Worm (Caenorhabditis elegans) whole organism, L2 larva: ENCODE results near the gene mrps-18C.

ENCODE experiments used
- F13H6.1 ChIP-seq: sonication (generic microtip); optimal IDR thresholded peaks from 2 replicates; lab custom pipeline; 2016; ENCODE audit warnings: missing genetic modification characterization, missing compliant biosample characterization
- R02D3.7 ChIP-seq: fragments of 150-350 bp; optimal IDR thresholded peaks from 2 replicates; lab custom pipeline; 2014; ENCODE audit warnings: missing biosample characterization, missing genetic modification characterization
- Y55F3AM.14 ChIP-seq: fragments of 200-800 bp; sonication (Bioruptor generic); optimal IDR thresholded peaks from 2 replicates; lab custom pipeline; 2018; ENCODE audit warnings: mild to moderate bottlenecking, missing genetic modification characterization, missing compliant biosample characterization
- ZK546.5 ChIP-seq: sonication (generic microtip); optimal IDR thresholded peaks from 2 replicates; lab custom pipeline; 2017; ENCODE audit warnings: missing biosample characterization, missing genetic modification characterization
- aly-2 ChIP-seq: fragments of 150-350 bp; optimal IDR thresholded peaks from 2 replicates; lab custom pipeline; 2014; ENCODE audit warnings: missing biosample characterization, missing genetic modification characterization
- ama-1 ChIP-seq: fragments of 150-350 bp; optimal IDR thresholded peaks from 2 replicates; lab custom pipeline; 2018; ENCODE audit warnings: inconsistent platforms
- blmp-1 ChIP-seq: sonication (generic microtip); optimal IDR thresholded peaks from 2 replicates; lab custom pipeline; 2017; ENCODE audit warnings: missing genetic modification characterization, mild to moderate bottlenecking, missing compliant biosample characterization, antibody characterized with exemption, moderate library complexity; ENCODE audit not compliant: insufficient read depth
- ceh-16 ChIP-seq: fragments of 150-350 bp; optimal IDR thresholded peaks from 2 replicates; lab custom pipeline; 2014; ENCODE audit warnings: missing biosample characterization, missing genetic modification characterization
- ceh-82 ChIP-seq: fragments of 150-350 bp; optimal IDR thresholded peaks from 2 replicates; lab custom pipeline; 2014; ENCODE audit warnings: missing biosample characterization, missing genetic modification characterization
- crh-2 ChIP-seq: sonication (generic microtip); optimal IDR thresholded peaks from 2 replicates; lab custom pipeline; 2017; ENCODE audit warnings: missing biosample characterization, missing genetic modification characterization
- dmd-4 ChIP-seq: sonication (generic microtip); optimal IDR thresholded peaks from 2 replicates; lab custom pipeline; 2017; ENCODE audit warnings: missing biosample characterization, missing genetic modification characterization
- elt-1 ChIP-seq: fragments of 150-350 bp; optimal IDR thresholded peaks from 2 replicates; lab custom pipeline; 2014; ENCODE audit warnings: missing biosample characterization, missing genetic modification characterization
- fos-1 ChIP-seq: fragments of 150-350 bp; optimal IDR thresholded peaks from 2 replicates; lab custom pipeline; 2014; ENCODE audit warnings: missing biosample characterization, missing genetic modification characterization
- gmeb-1 ChIP-seq: fragments of 150-350 bp; optimal IDR thresholded peaks from 2 replicates; lab custom pipeline; 2014; ENCODE audit warnings: missing biosample characterization, missing genetic modification characterization
- lin-11 ChIP-seq: fragments of 150-350 bp; sonication (generic microtip); optimal IDR thresholded peaks from 2 replicates; lab custom pipeline; 2014; ENCODE audit warnings: missing biosample characterization, missing genetic modification characterization, inconsistent platforms, mixed read lengths
- lin-39 ChIP-seq: fragments of 150-350 bp; optimal IDR thresholded peaks from 2 replicates; lab custom pipeline; 2014; ENCODE audit warnings: missing biosample characterization, missing genetic modification reagents, missing genetic modification characterization
- lsy-2 ChIP-seq, 2 experiments: fragments of 150-350 bp in 1 of 2; sonication (generic microtip) in 1 of 2; optimal IDR thresholded peaks; 2 replicates each; lab custom pipeline; 2014 to 2017; ENCODE audit warnings: missing biosample characterization in 2 of 2, missing genetic modification characterization in 2 of 2
- mab-5 ChIP-seq: fragments of 150-350 bp; optimal IDR thresholded peaks from 2 replicates; lab custom pipeline; 2014; ENCODE audit warnings: missing biosample characterization, missing genetic modification characterization
- mbf-1 ChIP-seq: sonication (generic microtip); optimal IDR thresholded peaks from 2 replicates; lab custom pipeline; 2017; ENCODE audit warnings: missing biosample characterization, missing genetic modification characterization
- mdl-1 ChIP-seq, 2 experiments: fragments of 150-350 bp in 1 of 2; sonication (generic microtip) in 1 of 2; optimal IDR thresholded peaks; 2 replicates each; lab custom pipeline; 2017; ENCODE audit warnings: missing biosample characterization in 2 of 2, missing genetic modification characterization in 2 of 2
- nhr-11 ChIP-seq: fragments of 150-350 bp; optimal IDR thresholded peaks from 2 replicates; lab custom pipeline; 2014; ENCODE audit warnings: missing biosample characterization, missing genetic modification characterization
- nhr-12 ChIP-seq: fragments of 150-350 bp; optimal IDR thresholded peaks from 2 replicates; lab custom pipeline; 2014; ENCODE audit warnings: missing biosample characterization, missing genetic modification characterization
- nhr-129 ChIP-seq: fragments of 150-350 bp; optimal IDR thresholded peaks from 2 replicates; lab custom pipeline; 2014; ENCODE audit warnings: missing biosample characterization, missing genetic modification characterization
- nhr-21 ChIP-seq: fragments of 150-350 bp; optimal IDR thresholded peaks from 2 replicates; lab custom pipeline; 2014; ENCODE audit warnings: missing biosample characterization, missing genetic modification characterization
- nhr-23 ChIP-seq: fragments of 150-350 bp; optimal IDR thresholded peaks from 2 replicates; lab custom pipeline; 2014; ENCODE audit warnings: missing biosample characterization, missing genetic modification reagents, missing genetic modification characterization
- nhr-237 ChIP-seq: fragments of 150-350 bp; optimal IDR thresholded peaks from 2 replicates; lab custom pipeline; 2014; ENCODE audit warnings: missing biosample characterization, missing genetic modification characterization
- nhr-6 ChIP-seq: fragments of 150-350 bp; optimal IDR thresholded peaks from 2 replicates; lab custom pipeline; 2014; ENCODE audit warnings: missing biosample characterization, missing genetic modification characterization
- nhr-77 ChIP-seq: fragments of 150-350 bp; optimal IDR thresholded peaks from 2 replicates; lab custom pipeline; 2014; ENCODE audit warnings: missing biosample characterization, missing genetic modification characterization
- peb-1 ChIP-seq: fragments of 150-350 bp; optimal IDR thresholded peaks from 2 replicates; lab custom pipeline; 2014; ENCODE audit warnings: missing biosample characterization, missing genetic modification characterization
- skn-1 ChIP-seq: sonication (generic microtip); optimal IDR thresholded peaks from 2 replicates; lab custom pipeline; 2017; ENCODE audit warnings: missing biosample characterization, missing genetic modification characterization
- sma-9 ChIP-seq, 2 experiments: fragments of 150-350 bp in 1 of 2; sonication (generic microtip) in 1 of 2; optimal IDR thresholded peaks; 2 replicates each; lab custom pipeline; 2014 to 2016; ENCODE audit warnings: missing genetic modification characterization in 2 of 2, mild to moderate bottlenecking in 1 of 2, missing biosample characterization in 1 of 2, missing compliant biosample characterization in 1 of 2, missing genetic modification reagents in 1 of 2, moderate library complexity in 1 of 2
- snpc-4 ChIP-seq: fragments of 150-350 bp; optimal IDR thresholded peaks from 2 replicates; lab custom pipeline; 2014; ENCODE audit warnings: missing biosample characterization, missing genetic modification characterization
- unc-39 ChIP-seq: fragments of 150-350 bp; optimal IDR thresholded peaks from 2 replicates; lab custom pipeline; 2014; ENCODE audit warnings: missing biosample characterization, missing genetic modification characterization
- unc-62 ChIP-seq: fragments of 150-350 bp; optimal IDR thresholded peaks from 2 replicates; lab custom pipeline; 2014; ENCODE audit warnings: missing biosample characterization, missing genetic modification reagents, missing genetic modification characterization
- zag-1 ChIP-seq: fragments of 150-350 bp; optimal IDR thresholded peaks from 2 replicates; lab custom pipeline; 2014; ENCODE audit warnings: missing biosample characterization, missing genetic modification characterization
- ztf-1 ChIP-seq: fragments of 200-800 bp; sonication (Bioruptor generic); conservative IDR thresholded peaks from 2 replicates; pipeline ENCODE4 v1.3.6; 2022; ENCODE audit warnings: missing genetic modification characterization, missing compliant biosample characterization
- ztf-4 ChIP-seq: fragments of 150-350 bp; optimal IDR thresholded peaks from 2 replicates; lab custom pipeline; 2014; ENCODE audit warnings: missing biosample characterization, missing genetic modification characterization

The mrps-18C gene

DNA sequence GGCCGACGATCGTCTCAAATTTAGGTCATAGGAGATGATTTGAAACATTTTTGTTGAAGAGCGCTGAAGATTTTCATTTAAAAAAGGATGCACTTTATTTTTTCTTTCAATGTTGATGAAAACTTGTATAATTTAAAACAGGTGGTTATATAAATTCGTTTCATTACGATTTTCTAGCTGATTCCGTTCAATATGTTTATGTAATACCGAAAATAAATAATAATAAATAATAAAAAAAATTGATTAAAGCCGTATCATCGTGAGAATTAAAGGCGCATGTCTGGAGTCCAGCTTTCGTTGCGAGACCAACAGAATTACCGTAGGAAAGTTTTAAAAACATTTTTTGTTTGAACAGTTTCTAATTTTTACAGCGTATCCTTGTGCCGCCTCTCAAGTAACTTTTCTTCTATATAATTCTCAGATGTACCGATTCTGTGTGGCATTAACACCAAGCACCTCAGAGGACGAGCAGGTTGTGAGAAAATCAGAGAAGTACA lies 3.1 kb upstream of the mrps-18C start, which contains the start of the genes C26E6.12 and eri-9:
C26E6.12 (minus strand) TSS at position 51 of the 497 bp plus-strand sequence.
eri-9 (plus strand) TSS at position 248 of the 497 bp plus-strand sequence.
- TF ChIP-seq zag-1 (tag; lab: Kevin White, UChicago): no peak
- no peak for TF ChIP-seq nhr-21 (tag; lab: Kevin White, UChicago)
- no peak for TF ChIP-seq R02D3.7 (tag; lab: Kevin White, UChicago)
- no peak for TF ChIP-seq unc-39 (tag; lab: Kevin White, UChicago)
- no peak for TF ChIP-seq nhr-12 (tag; lab: Kevin White, UChicago)
- TF ChIP-seq nhr-11: no peak
- no peak for TF ChIP-seq nhr-237 (tag; lab: Kevin White, UChicago)
- no peak for TF ChIP-seq ama-1 (lab: Kevin White, UChicago)
- TF ChIP-seq aly-2 (tag; lab: Kevin White, UChicago): no peak
- no peak for TF ChIP-seq lsy-2 (tag; optimal IDR thresholded peaks at IDR 0.05; lab: Kevin White, UChicago)
- TF ChIP-seq ZK546.5 (tag; lab: Kevin White, UChicago): no peak
- no peak for TF ChIP-seq elt-1 (tag; lab: Kevin White, UChicago)
- no peak for TF ChIP-seq ceh-16 (tag; lab: Kevin White, UChicago)
- no peak for TF ChIP-seq mab-5 (tag; lab: Kevin White, UChicago)
- no peak for TF ChIP-seq ceh-82
- TF ChIP-seq peb-1 (tag; lab: Kevin White, UChicago): no peak
- TF ChIP-seq fos-1 (tag; lab: Kevin White, UChicago): no peak
- no peak for TF ChIP-seq nhr-129 (tag; lab: Kevin White, UChicago)

DNA sequence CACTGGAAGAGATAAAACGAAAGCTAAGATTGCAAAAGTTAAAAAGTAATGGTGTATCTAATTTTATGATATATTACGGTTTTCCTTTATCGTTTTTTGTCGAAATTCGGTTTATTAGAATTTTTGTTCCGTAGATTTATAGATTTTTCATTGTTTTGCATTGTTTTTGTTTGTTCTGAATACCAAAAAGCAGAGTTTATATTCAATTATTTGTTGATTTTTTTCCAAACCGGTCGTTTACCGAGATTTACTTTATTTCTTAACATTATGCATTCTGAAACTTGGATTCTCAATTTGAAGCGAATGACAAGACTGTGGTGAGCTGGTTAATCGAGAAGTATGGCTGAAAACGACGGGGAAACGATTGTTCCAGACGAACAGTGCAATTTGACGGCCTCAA lies 1.6 kb downstream of the mrps-18C start, which contains the start of gene fsn-1:
fsn-1 (plus strand) TSS at position 301 of the 400 bp plus-strand sequence.
- TF ChIP-seq F13H6.1 (tag; lab: Kevin White, UChicago) (no peak), unc-39 (tag; lab: Kevin White, UChicago) (no peak), nhr-6 (tag; lab: Kevin White, UChicago) (no peak), nhr-21 (tag; lab: Kevin White, UChicago) (no peak), lin-11 (no peak), snpc-4 (tag; lab: Kevin White, UChicago) (no peak), dmd-4 (no peak), sma-9 (GFP tag; optimal IDR thresholded peaks at IDR 0.05; lab: Kevin White, UChicago) (no peak), sma-9 (tag; optimal IDR thresholded peaks at IDR 0.05; lab: Kevin White, UChicago) (no peak), lin-39 (no peak), nhr-77 (tag; lab: Kevin White, UChicago) (no peak), mdl-1 (tag; optimal IDR thresholded peaks at IDR 0.05; lab: Kevin White, UChicago) (no peak)

DNA sequence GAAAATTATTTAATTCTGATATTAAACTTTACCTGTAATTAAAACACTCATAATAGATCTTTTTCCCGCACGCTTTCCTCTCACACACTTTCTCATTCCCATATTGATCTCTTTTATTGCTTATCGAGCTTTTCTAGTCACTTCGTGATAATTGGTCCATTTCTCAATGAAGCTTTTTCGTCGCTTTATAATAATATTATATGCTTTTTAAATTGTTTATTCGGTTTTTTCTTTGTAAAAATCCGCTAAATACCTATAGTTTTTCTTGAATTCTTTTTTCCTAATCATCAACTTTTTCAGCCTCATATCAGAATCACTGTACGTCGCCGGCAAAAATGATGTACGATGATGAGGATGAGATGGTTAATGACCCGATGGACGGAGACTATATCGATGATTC lies 3.9 kb downstream of the mrps-18C start, which contains the start of gene rpb-2:
rpb-2 (plus strand) TSS at position 301 of the 400 bp plus-strand sequence.
- TF ChIP-seq nhr-23 (tag; lab: Kevin White, UChicago) (no peak), peb-1 (tag; lab: Kevin White, UChicago) (no peak), mab-5 (tag; lab: Kevin White, UChicago) (no peak), ztf-1 (GFP tag; lab: Robert Waterston, UW) (no peak), nhr-237 (tag; lab: Kevin White, UChicago) (no peak), mbf-1 (tag; lab: Kevin White, UChicago) (no peak), gmeb-1 (tag; lab: Kevin White, UChicago) (no peak), crh-2 (tag; lab: Kevin White, UChicago) (no peak), aly-2 (tag; lab: Kevin White, UChicago) (no peak), ama-1 (lab: Kevin White, UChicago) (no peak), lin-11 (no peak), F13H6.1 (tag; lab: Kevin White, UChicago) (no peak), nhr-21 (tag; lab: Kevin White, UChicago) (no peak), nhr-12 (tag; lab: Kevin White, UChicago) (no peak), skn-1 (tag; lab: Kevin White, UChicago) (no peak), Y55F3AM.14 (no peak), blmp-1 (tag; lab: Kevin White, UChicago) (no peak), ztf-4 (tag; lab: Kevin White, UChicago) (no peak), snpc-4 (tag; lab: Kevin White, UChicago) (no peak), unc-62 (GFP tag; lab: Kevin White, UChicago) (no peak)
- TF ChIP-seq, all 48 proteins: peak for 0
